Worm (Caenorhabditis elegans): ENCODE measurements around the gene F44G4.5.

Gene F44G4.5

DNA sequence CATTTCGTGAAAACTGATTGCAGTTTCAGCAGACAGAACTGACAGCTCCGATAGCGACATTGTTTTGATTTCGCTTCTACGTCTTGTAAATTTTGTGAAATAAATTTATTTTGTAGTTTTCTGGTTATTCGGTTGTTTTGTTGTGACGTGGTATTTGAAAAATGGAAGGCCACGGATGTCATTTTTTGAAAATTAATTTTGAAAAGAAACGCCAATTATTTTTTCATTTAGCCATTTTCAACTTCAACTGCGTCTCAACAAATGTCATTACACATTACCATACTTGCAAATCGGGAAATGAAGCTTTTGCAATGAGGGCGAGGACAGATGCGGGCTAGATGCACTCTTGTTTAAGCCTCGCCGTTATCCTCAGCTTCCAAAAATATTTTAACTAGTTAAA is 12.3 kb downstream of the F44G4.5 start, which contains the start of gene C18E9.8:
TSS of gene C18E9.8 (minus strand) at position 101 of the 400 bp plus-strand sequence.
- no peak for TF ChIP-seq cog-1 (tag; optimal IDR thresholded peaks at IDR 0.05)
- TF ChIP-seq ztf-29 (GFP tag; IDR thresholded peaks at IDR 0.05) = no peak
- TF ChIP-seq ref-1 (GFP tag; conservative IDR thresholded peaks at IDR 0.05) = no peak
- no peak for TF ChIP-seq flt-1 (GFP tag; IDR thresholded peaks at IDR 0.05)
- no peak for TF ChIP-seq tab-1 (GFP tag; IDR thresholded peaks at IDR 0.05)
- no peak for TF ChIP-seq med-1 (GFP tag; optimal IDR thresholded peaks at IDR 0.05; ENCODE audit: insufficient read depth)
- no peak for TF ChIP-seq T22C8.4 (GFP tag; IDR thresholded peaks at IDR 0.05)
- no peak for TF ChIP-seq klf-2 (GFP tag; conservative IDR thresholded peaks at IDR 0.05)
- TF ChIP-seq ztf-23 (GFP tag; IDR thresholded peaks at IDR 0.05) = no peak

DNA sequence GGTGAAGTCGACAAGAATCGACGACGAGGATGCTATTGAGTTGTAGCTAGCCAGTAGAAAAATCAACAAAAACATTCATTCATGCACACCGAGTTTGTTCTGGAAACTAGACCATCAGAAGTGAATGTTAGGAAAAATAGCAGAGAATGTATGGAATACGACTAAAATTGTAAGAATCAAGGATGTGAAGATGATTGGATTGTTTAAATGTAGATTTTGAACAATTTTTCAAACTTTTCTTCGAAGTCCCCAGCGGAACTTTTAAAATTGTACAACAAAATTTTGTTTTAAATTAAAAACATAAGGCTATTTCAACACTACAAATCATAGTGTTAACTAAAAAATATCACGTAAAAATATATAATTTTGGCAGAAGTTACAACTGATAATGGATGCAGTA is 17.5 kb downstream of the F44G4.5 start, which contains the start of gene C18E9.7:
TSS of gene C18E9.7 (minus strand) at position 101 of the 400 bp plus-strand sequence.
- TF ChIP-seq ztf-23 (GFP tag; IDR thresholded peaks at IDR 0.05) (no peak), tab-1 (GFP tag; IDR thresholded peaks at IDR 0.05) (no peak), ref-1 (GFP tag; conservative IDR thresholded peaks at IDR 0.05) (no peak), klf-2 (GFP tag; conservative IDR thresholded peaks at IDR 0.05) (no peak), ztf-29 (GFP tag; IDR thresholded peaks at IDR 0.05) (no peak), cog-1 (tag; optimal IDR thresholded peaks at IDR 0.05) (no peak), med-1 (GFP tag; optimal IDR thresholded peaks at IDR 0.05; ENCODE audit: insufficient read depth) (no peak), T22C8.4 (GFP tag; IDR thresholded peaks at IDR 0.05) (no peak), flt-1 (GFP tag; IDR thresholded peaks at IDR 0.05) (no peak)

DNA sequence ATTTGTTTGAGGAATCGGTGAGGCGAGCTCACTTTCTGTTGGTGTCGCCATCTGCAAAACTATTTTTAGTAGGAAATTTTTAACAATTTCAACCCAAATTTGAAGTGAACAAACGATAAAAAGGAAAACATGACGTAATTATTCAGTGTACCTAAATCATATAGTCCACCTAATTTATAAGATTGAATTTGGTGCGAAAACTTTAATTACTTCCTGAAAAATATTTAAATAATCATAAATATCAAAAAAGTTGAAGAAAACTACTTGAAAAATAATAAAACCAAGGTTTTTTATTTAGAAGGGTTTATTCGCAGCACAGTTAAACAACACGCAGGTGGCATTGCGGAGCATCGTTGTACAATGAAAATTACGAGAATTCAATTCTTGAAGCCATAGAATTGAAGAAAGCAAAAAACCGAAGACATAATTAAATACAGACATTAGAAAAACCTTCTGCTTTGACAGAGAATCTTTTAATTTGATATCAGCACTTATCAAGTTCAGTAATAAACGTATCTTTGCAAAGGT is 26.7 kb downstream of the F44G4.5 start, which contains the start of gene tomm-40:
TSS of gene tomm-40 (minus strand) at position 51 of the 528 bp plus-strand sequence.
- TF ChIP-seq ztf-29 (GFP tag; IDR thresholded peaks at IDR 0.05) (no peak), flt-1 (GFP tag; IDR thresholded peaks at IDR 0.05) (no peak)

DNA sequence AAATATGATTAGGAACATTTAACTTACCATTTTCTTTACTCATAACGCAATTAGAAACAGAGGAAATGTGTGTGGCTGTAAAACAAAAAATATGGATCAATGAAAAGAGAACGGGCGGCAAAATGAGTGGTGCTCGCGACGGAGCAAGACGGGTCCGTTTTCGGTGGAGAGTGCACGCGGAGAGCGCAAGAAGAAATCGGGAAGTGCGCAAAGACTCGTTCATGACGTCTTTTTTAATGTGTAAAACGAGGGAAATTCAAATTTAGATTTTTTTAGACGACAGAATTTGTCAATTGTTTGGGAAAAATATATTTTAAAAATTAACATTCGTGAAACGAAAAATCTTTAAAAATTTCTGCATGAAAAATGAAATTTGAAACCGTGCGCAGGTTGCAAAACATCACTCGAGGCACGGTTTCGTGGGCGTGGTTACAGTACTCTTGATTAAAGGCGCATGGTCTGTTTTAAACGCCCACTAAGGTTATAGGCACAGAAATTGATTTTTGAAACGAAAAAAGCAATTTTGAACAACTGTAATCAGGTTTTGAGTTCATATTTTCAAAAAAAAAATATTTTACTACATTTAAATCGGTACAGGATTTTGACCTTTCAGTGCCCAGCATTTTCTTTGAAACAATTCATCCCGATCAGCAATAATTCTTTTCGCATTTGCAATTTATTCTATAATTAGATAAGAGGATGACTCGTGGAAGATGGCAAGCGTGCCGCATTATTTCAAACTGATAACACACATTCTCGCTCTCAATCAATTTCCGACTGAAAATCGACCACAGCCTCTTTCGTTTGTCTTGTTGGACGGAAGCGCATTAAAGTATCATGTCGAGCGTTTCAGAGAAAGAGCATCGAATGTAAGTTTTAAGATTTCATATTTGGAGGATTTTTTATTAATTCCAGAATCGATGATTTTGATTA is 30.7 kb downstream of the F44G4.5 start, which contains the start of the genes szy-20 and C18E9.5:
TSS of gene szy-20 (minus strand) at position 83 of the 933 bp plus-strand sequence.
TSS of gene C18E9.5 (plus strand) at position 730 of the 933 bp plus-strand sequence.
- TF ChIP-seq T22C8.4 (GFP tag; IDR thresholded peaks at IDR 0.05) (no peak), cog-1 (tag; optimal IDR thresholded peaks at IDR 0.05) (peak; percentile 40)

DNA sequence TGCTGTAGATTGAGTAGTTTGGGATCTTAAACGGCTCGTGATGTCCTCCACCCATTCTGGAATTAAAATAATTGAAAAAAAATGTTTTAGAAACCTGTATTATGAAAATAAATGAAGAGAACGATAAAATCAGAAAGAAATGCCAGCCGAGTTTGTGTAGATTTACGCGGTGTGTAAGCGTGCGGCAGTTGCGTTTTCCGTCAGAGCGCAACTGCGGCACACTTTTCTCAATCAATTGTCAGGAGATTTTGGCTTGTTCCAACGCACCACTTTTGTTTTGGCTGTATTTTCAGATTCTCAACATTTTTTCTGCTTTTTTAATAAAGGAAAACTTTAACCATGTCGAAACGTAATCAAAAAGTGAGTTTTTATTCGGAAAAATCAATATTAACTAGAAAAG is 35.4 kb downstream of the F44G4.5 start, which contains the start of the genes ndub-3 and C18E9.2:
TSS of gene ndub-3 (minus strand) at position 56 of the 400 bp plus-strand sequence.
TSS of gene C18E9.2 (plus strand) at position 172 of the 400 bp plus-strand sequence.
- TF ChIP-seq klf-2 (GFP tag; conservative IDR thresholded peaks at IDR 0.05) (no peak), ztf-23 (GFP tag; IDR thresholded peaks at IDR 0.05) (0 out of 2 replicates have a peak, but pooled peaks have one; percentile 48)

DNA sequence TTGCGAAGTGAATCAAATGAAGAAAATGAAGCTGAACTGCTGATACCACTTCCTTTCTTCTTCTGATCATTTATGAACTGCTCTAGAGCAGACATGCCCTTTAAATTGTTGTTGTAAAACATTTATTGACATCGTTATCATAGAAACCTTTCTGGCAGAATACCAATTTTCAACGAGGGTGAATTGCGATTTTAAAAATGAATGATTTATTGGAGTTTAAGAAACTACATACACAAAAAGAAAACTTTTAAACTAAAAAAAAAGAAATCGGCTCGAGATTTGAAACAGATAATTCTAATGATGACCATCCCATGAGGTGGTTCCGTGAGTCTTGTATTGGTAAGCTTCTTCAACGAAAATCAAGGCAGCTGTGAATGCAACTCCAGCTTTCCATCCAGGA is 36.2 kb downstream of the F44G4.5 start, which contains the start of gene sftd-3:
TSS of gene sftd-3 (minus strand) at position 101 of the 400 bp plus-strand sequence.
- TF ChIP-seq T22C8.4 (GFP tag; IDR thresholded peaks at IDR 0.05) (no peak), klf-2 (GFP tag; conservative IDR thresholded peaks at IDR 0.05) (no peak), med-1 (GFP tag; optimal IDR thresholded peaks at IDR 0.05; ENCODE audit: insufficient read depth) (no peak), ztf-23 (GFP tag; IDR thresholded peaks at IDR 0.05) (no peak), tab-1 (GFP tag; IDR thresholded peaks at IDR 0.05) (no peak), ref-1 (GFP tag; conservative IDR thresholded peaks at IDR 0.05) (no peak), ztf-29 (GFP tag; IDR thresholded peaks at IDR 0.05) (no peak), cog-1 (tag; optimal IDR thresholded peaks at IDR 0.05) (no peak), flt-1 (GFP tag; IDR thresholded peaks at IDR 0.05) (no peak)

DNA sequence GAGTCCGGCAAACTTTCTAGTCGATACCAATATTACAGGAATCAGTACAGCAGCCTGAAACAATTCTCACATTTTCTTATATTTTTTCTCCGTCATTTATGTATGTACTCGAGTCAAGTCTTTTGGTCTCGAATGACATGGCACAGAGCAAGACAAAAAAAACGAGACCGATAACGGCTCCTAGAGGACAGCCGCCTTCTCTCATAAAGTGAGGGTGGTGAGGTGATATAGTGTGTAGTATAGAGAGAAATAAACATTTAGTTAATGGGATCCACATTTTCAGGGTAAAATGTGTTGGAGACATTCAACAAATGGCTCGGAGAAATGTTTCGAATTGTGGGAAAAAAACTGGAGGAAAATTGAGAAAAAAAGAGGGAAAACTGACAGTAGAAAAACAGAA is 38.0 kb downstream of the F44G4.5 start:
- TF ChIP-seq med-1 (GFP tag; optimal IDR thresholded peaks at IDR 0.05; ENCODE audit: insufficient read depth) = no peak
- no peak for TF ChIP-seq klf-2 (GFP tag; conservative IDR thresholded peaks at IDR 0.05)
- TF ChIP-seq ref-1 (GFP tag; conservative IDR thresholded peaks at IDR 0.05) = no peak
- no peak for TF ChIP-seq ztf-23 (GFP tag; IDR thresholded peaks at IDR 0.05)
- no peak for TF ChIP-seq ztf-29 (GFP tag; IDR thresholded peaks at IDR 0.05)

DNA sequence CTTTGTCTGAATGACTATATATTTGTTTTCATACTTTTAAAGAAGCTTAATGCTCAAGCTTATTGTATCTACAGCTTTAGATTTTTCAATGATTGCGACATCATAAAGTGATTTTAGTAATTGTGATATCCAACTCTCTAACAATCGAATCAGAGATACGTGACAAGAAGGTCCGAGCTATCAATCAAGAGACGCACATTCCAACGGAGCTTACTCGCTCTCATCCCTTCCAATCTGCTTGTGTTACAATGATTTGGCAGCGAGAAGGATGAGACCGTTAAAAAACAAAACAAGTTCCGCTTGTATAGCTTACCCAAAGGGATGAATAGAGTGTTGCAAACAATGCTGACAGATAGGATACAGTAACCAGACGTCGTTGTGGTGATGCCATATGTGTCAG is 38.8 kb downstream of the F44G4.5 start:
- no peak for TF ChIP-seq cog-1 (tag; optimal IDR thresholded peaks at IDR 0.05)
- TF ChIP-seq T22C8.4 (GFP tag; IDR thresholded peaks at IDR 0.05) = no peak
- TF ChIP-seq tab-1 (GFP tag; IDR thresholded peaks at IDR 0.05) = no peak
- TF ChIP-seq klf-2 (GFP tag; conservative IDR thresholded peaks at IDR 0.05) = no peak
- no peak for TF ChIP-seq flt-1 (GFP tag; IDR thresholded peaks at IDR 0.05)
- no peak for TF ChIP-seq ztf-23 (GFP tag; IDR thresholded peaks at IDR 0.05)
- TF ChIP-seq ref-1 (GFP tag; conservative IDR thresholded peaks at IDR 0.05) = no peak
- no peak for TF ChIP-seq med-1 (GFP tag; optimal IDR thresholded peaks at IDR 0.05; ENCODE audit: insufficient read depth)
- TF ChIP-seq ztf-29 (GFP tag; IDR thresholded peaks at IDR 0.05) = no peak

DNA sequence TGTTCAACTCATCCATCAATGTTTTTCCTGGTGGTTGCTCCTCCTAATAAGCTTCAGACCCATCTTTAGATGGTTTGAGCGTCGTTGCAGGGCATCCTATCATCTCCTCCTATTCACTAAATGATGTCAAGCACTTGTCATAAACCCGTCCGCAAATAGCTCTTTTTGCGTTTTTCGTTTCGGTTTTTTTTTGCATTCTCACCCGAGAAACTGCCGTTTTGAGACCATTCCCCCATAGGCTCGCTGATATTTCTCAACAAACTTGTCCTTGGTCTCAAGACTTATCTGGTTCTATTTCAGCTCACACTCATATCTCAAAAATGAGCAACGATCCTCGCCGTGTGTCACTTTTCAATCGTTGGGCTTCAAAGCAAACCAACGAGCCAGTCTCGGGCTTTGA is 39.8 kb downstream of the F44G4.5 start, which contains the start of gene cal-2:
TSS of gene cal-2 (plus strand) at position 301 of the 400 bp plus-strand sequence.
- TF ChIP-seq ztf-29 (GFP tag; IDR thresholded peaks at IDR 0.05) = no peak
- TF ChIP-seq cog-1 (tag; optimal IDR thresholded peaks at IDR 0.05) = no peak
- no peak for TF ChIP-seq klf-2 (GFP tag; conservative IDR thresholded peaks at IDR 0.05)
- no peak for TF ChIP-seq flt-1 (GFP tag; IDR thresholded peaks at IDR 0.05)
- no peak for TF ChIP-seq med-1 (GFP tag; optimal IDR thresholded peaks at IDR 0.05; ENCODE audit: insufficient read depth)
- no peak for TF ChIP-seq ref-1 (GFP tag; conservative IDR thresholded peaks at IDR 0.05)
- TF ChIP-seq T22C8.4 (GFP tag; IDR thresholded peaks at IDR 0.05) = no peak
- no peak for TF ChIP-seq ztf-23 (GFP tag; IDR thresholded peaks at IDR 0.05)
- TF ChIP-seq tab-1 (GFP tag; IDR thresholded peaks at IDR 0.05) = no peak
